Fruit fly (Drosophila melanogaster) whole organism, prepupa: ENCODE measurements around the gene WASp.

ENCODE experiments used
- CG10631 ChIP-seq: fragments of 200-800 bp; sonication (Bioruptor generic); optimal IDR thresholded peaks from 2 replicates; lab custom pipeline; 2016; ENCODE audit warnings: missing biosample characterization, missing genetic modification characterization
- CG11902 ChIP-seq: fragments of 200-800 bp; sonication (Bioruptor generic); optimal IDR thresholded peaks from 3 replicates; lab custom pipeline; 2016; ENCODE audit warnings: missing biosample characterization, missing genetic modification characterization
- CG3032 ChIP-seq: fragments of 200-800 bp; optimal IDR thresholded peaks from 2 replicates; lab custom pipeline; 2019; ENCODE audit warnings: missing biosample characterization, mild to moderate bottlenecking, missing genetic modification characterization, moderate library complexity
- CG34406 ChIP-seq: fragments of 200-800 bp; sonication (Bioruptor generic); optimal IDR thresholded peaks from 3 replicates; lab custom pipeline; 2016; ENCODE audit warnings: missing biosample characterization, missing genetic modification characterization
- CG3919 ChIP-seq: fragments of 200-800 bp; sonication (Bioruptor generic); optimal IDR thresholded peaks from 3 replicates; lab custom pipeline; 2016; ENCODE audit warnings: missing biosample characterization, missing genetic modification characterization
- Ets96B ChIP-seq: fragments of 200-800 bp; optimal IDR thresholded peaks from 2 replicates; lab custom pipeline; 2019; ENCODE audit warnings: missing biosample characterization, mild to moderate bottlenecking, missing genetic modification characterization, moderate library complexity
- Hr39 ChIP-seq: fragments of 200-800 bp; sonication (Bioruptor generic); optimal IDR thresholded peaks from 2 replicates; lab custom pipeline; 2016; ENCODE audit warnings: missing biosample characterization, missing genetic modification characterization
- Hr4 ChIP-seq: fragments of 200-800 bp; sonication (Bioruptor generic); optimal IDR thresholded peaks from 3 replicates; lab custom pipeline; 2016; ENCODE audit warnings: missing biosample characterization, missing genetic modification characterization
- Lpt ChIP-seq: fragments of 200-800 bp; sonication (Bioruptor generic); optimal IDR thresholded peaks from 3 replicates; lab custom pipeline; 2016; ENCODE audit warnings: missing biosample characterization, missing genetic modification characterization
- Sox102F ChIP-seq: fragments of 200-800 bp; sonication (Bioruptor generic); optimal IDR thresholded peaks from 2 replicates; lab custom pipeline; 2016; ENCODE audit warnings: missing biosample characterization, mild to moderate bottlenecking, missing genetic modification characterization
- acj6 ChIP-seq: fragments of 200-800 bp; sonication (Bioruptor generic); optimal IDR thresholded peaks from 3 replicates; lab custom pipeline; 2016; ENCODE audit warnings: missing biosample characterization, missing genetic modification characterization
- cyc ChIP-seq: fragments of 200-800 bp; sonication (Bioruptor generic); optimal IDR thresholded peaks from 3 replicates; lab custom pipeline; 2016; ENCODE audit warnings: missing biosample characterization, missing genetic modification characterization
- dac ChIP-seq: fragments of 200-800 bp; sonication (Bioruptor generic); optimal IDR thresholded peaks from 2 replicates; lab custom pipeline; 2017; ENCODE audit warnings: missing biosample characterization, mild to moderate bottlenecking, missing genetic modification characterization
- pdm3 ChIP-seq: fragments of 200-800 bp; sonication (Bioruptor generic); optimal IDR thresholded peaks from 3 replicates; lab custom pipeline; 2016; ENCODE audit warnings: missing biosample characterization, missing genetic modification characterization

dm6 chr3R:28775703-28776102 lies 56.1 kb downstream of the WASp start:
- TF ChIP-seq pdm3 (GFP tag; lab: Kevin White, UChicago) (no peak), CG34406 (GFP tag; lab: Kevin White, UChicago) (no peak), CG11902 (GFP tag; lab: Kevin White, UChicago) (no peak), Sox102F (no peak), dac (GFP tag; lab: Kevin White, UChicago) (no peak), CG3919 (GFP tag; lab: Kevin White, UChicago) (no peak), acj6 (GFP tag; lab: Kevin White, UChicago) (no peak), Hr39 (no peak), Hr4 (no peak), CG10631 (no peak), Ets96B (tag; lab: Kevin White, UChicago) (no peak), Lpt (GFP tag; lab: Kevin White, UChicago) (no peak), cyc (GFP tag; lab: Kevin White, UChicago) (no peak), CG3032 (tag; lab: Kevin White, UChicago) (no peak)
